Worm (Caenorhabditis elegans) whole organism, young adult: ENCODE measurements around the gene cyn-17.

Source experiments
- F22D6.2 ChIP-seq: sonication (generic microtip); optimal IDR thresholded peaks from 2 replicates; lab custom pipeline; 2016; ENCODE audit warnings: mild to moderate bottlenecking, missing genetic modification characterization, missing compliant biosample characterization
- F33H1.4 ChIP-seq: fragments of 200-800 bp; sonication (Bioruptor generic); IDR thresholded peaks from 2 replicates; pipeline ENCODE4 v1.3.6; 2022; ENCODE audit warnings: missing genetic modification reagents, missing genetic modification characterization, missing compliant biosample characterization
- F37B4.10 ChIP-seq: fragments of 200-800 bp; sonication (Bioruptor generic); IDR thresholded peaks from 2 replicates; pipeline ENCODE4 v1.3.6; 2022; ENCODE audit warnings: missing genetic modification characterization, missing compliant biosample characterization
- F55B11.4 ChIP-seq: sonication (generic microtip); optimal IDR thresholded peaks from 2 replicates; lab custom pipeline; 2016; ENCODE audit warnings: missing compliant biosample characterization, missing genetic modification characterization, borderline replicate concordance; ENCODE audit not compliant: insufficient read depth
- K11D2.4 ChIP-seq: fragments of 200-800 bp; sonication (Bioruptor generic); IDR thresholded peaks from 2 replicates; pipeline ENCODE4 v1.3.6; 2022; ENCODE audit warnings: missing genetic modification reagents, missing genetic modification characterization, missing compliant biosample characterization
- K12H6.12 ChIP-seq: fragments of 200-800 bp; sonication (Bioruptor generic); optimal IDR thresholded peaks from 2 replicates; lab custom pipeline; 2018; ENCODE audit warnings: mild to moderate bottlenecking, missing genetic modification characterization, missing compliant biosample characterization
- T07F8.4 ChIP-seq: sonication (generic microtip); optimal IDR thresholded peaks from 2 replicates; lab custom pipeline; 2016; ENCODE audit warnings: mild to moderate bottlenecking, missing genetic modification characterization, moderate library complexity, missing compliant biosample characterization
- Y56A3A.18 ChIP-seq: fragments of 200-800 bp; sonication (Bioruptor generic); IDR thresholded peaks from 2 replicates; pipeline ENCODE4 v1.3.6; 2022; ENCODE audit warnings: missing genetic modification reagents, missing genetic modification characterization, missing compliant biosample characterization
- akir-1 ChIP-seq: fragments of 200-800 bp; sonication (Bioruptor generic); optimal IDR thresholded peaks from 2 replicates; lab custom pipeline; 2018; ENCODE audit warnings: mild to moderate bottlenecking, missing genetic modification characterization, moderate library complexity, missing compliant biosample characterization
- ama-1 ChIP-seq, 3 experiments: fragments of 150-350 bp in 1 of 3; sonication (generic microtip) in 2 of 3; optimal IDR thresholded peaks; 2 replicates each; lab custom pipeline; 2014 to 2018; ENCODE audit warnings: missing biosample characterization in 2 of 3, missing genetic modification characterization in 2 of 3, missing genetic modification reagents in 2 of 3
- bed-1 ChIP-seq: fragments of 200-800 bp; sonication (Bioruptor generic); IDR thresholded peaks from 2 replicates; pipeline ENCODE4 v1.3.6; 2022; ENCODE audit warnings: missing genetic modification reagents, missing genetic modification characterization, missing compliant biosample characterization
- cebp-1 ChIP-seq, 2 experiments: fragments of 200-800 bp in 1 of 2; sonication (Bioruptor generic) in 1 of 2; sonication (generic microtip) in 1 of 2; IDR thresholded peaks in 1 of 2; optimal IDR thresholded peaks in 1 of 2; 2 replicates each; pipeline versions ENCODE4 v1.3.6 to Lab custom; 2017 to 2022; ENCODE audit warnings: missing compliant biosample characterization in 2 of 2, missing genetic modification characterization in 2 of 2, mild to moderate bottlenecking in 1 of 2, missing genetic modification reagents in 1 of 2, moderate library complexity in 1 of 2
- ceh-100 ChIP-seq: fragments of 200-800 bp; sonication (Bioruptor generic); IDR thresholded peaks from 2 replicates; pipeline ENCODE4 v1.3.6; 2022; ENCODE audit warnings: missing genetic modification reagents, missing genetic modification characterization, missing compliant biosample characterization
- ceh-91 ChIP-seq: fragments of 200-800 bp; sonication (Bioruptor generic); IDR thresholded peaks from 2 replicates; pipeline ENCODE4 v1.3.6; 2022; ENCODE audit warnings: missing genetic modification reagents, missing genetic modification characterization, missing compliant biosample characterization
- chd-7 ChIP-seq: sonication (generic microtip); optimal IDR thresholded peaks from 2 replicates; lab custom pipeline; 2016; ENCODE audit warnings: mild to moderate bottlenecking, missing genetic modification characterization, moderate library complexity, missing compliant biosample characterization
- die-1 ChIP-seq: sonication (generic microtip); optimal IDR thresholded peaks from 2 replicates; lab custom pipeline; 2016; ENCODE audit warnings: missing genotype, mild to moderate bottlenecking, missing genetic modification characterization, missing compliant biosample characterization
- dox-1 ChIP-seq: fragments of 200-800 bp; sonication (Bioruptor generic); IDR thresholded peaks from 2 replicates; pipeline ENCODE4 v1.3.6; 2022; ENCODE audit warnings: missing genetic modification reagents, missing genetic modification characterization, missing compliant biosample characterization
- dpff-1 ChIP-seq: sonication (generic microtip); optimal IDR thresholded peaks from 2 replicates; lab custom pipeline; 2017; ENCODE audit warnings: mild to moderate bottlenecking, missing genetic modification characterization, missing compliant biosample characterization
- efl-1 ChIP-seq: fragments of 150-350 bp; optimal IDR thresholded peaks from 2 replicates; lab custom pipeline; 2014; ENCODE audit warnings: missing biosample characterization, missing genetic modification reagents, missing genetic modification characterization
- ekl-4 ChIP-seq: fragments of 200-800 bp; sonication (Bioruptor generic); IDR thresholded peaks from 2 replicates; pipeline ENCODE4 v1.3.6; 2022; ENCODE audit warnings: missing genetic modification reagents, missing genetic modification characterization, missing compliant biosample characterization
- fkh-3 ChIP-seq: sonication (generic microtip); optimal IDR thresholded peaks from 2 replicates; lab custom pipeline; 2016; ENCODE audit warnings: mild to moderate bottlenecking, missing genetic modification characterization, missing compliant biosample characterization
- gei-17 ChIP-seq: fragments of 200-800 bp; sonication (Bioruptor generic); optimal IDR thresholded peaks from 2 replicates; lab custom pipeline; 2018; ENCODE audit warnings: mild to moderate bottlenecking, missing genetic modification characterization, missing compliant biosample characterization
- him-1 ChIP-seq: sonication (generic microtip); optimal IDR thresholded peaks from 2 replicates; lab custom pipeline; 2016; ENCODE audit warnings: missing genotype, missing genetic modification reagents, missing genetic modification characterization, missing compliant biosample characterization
- hlh-26 ChIP-seq: fragments of 200-800 bp; sonication (Bioruptor generic); conservative IDR thresholded peaks from 2 replicates; pipeline ENCODE4 v1.3.6; 2022; ENCODE audit warnings: missing genetic modification reagents, missing genetic modification characterization, missing compliant biosample characterization
- lin-40 ChIP-seq: sonication (generic microtip); optimal IDR thresholded peaks from 2 replicates; lab custom pipeline; 2016; ENCODE audit warnings: missing genetic modification characterization, mild to moderate bottlenecking, missing compliant biosample characterization, missing genotype, missing genetic modification reagents
- lin-54 ChIP-seq: fragments of 200-800 bp; sonication (Bioruptor generic); optimal IDR thresholded peaks from 2 replicates; lab custom pipeline; 2018; ENCODE audit warnings: mild to moderate bottlenecking, missing genetic modification characterization, missing compliant biosample characterization
- lsl-1 ChIP-seq: fragments of 200-800 bp; sonication (Bioruptor generic); optimal IDR thresholded peaks from 2 replicates; lab custom pipeline; 2018; ENCODE audit warnings: mild to moderate bottlenecking, missing genetic modification characterization, moderate library complexity, missing compliant biosample characterization
- madf-3 ChIP-seq: fragments of 200-800 bp; sonication (Bioruptor generic); IDR thresholded peaks from 2 replicates; pipeline ENCODE4 v1.3.6; 2022; ENCODE audit warnings: missing genetic modification reagents, missing genetic modification characterization, missing compliant biosample characterization
- madf-6 ChIP-seq: fragments of 200-800 bp; sonication (Bioruptor generic); IDR thresholded peaks from 2 replicates; pipeline ENCODE4 v1.3.6; 2022; ENCODE audit warnings: missing genetic modification reagents, missing genetic modification characterization, missing compliant biosample characterization
- nfya-2 ChIP-seq: fragments of 200-800 bp; sonication (Bioruptor generic); IDR thresholded peaks from 2 replicates; pipeline ENCODE4 v1.3.6; 2022; ENCODE audit warnings: missing genetic modification reagents, missing genetic modification characterization, missing compliant biosample characterization
- nhr-27 ChIP-seq: fragments of 200-800 bp; sonication (Bioruptor generic); optimal IDR thresholded peaks from 2 replicates; lab custom pipeline; 2018; ENCODE audit warnings: mild to moderate bottlenecking, missing genetic modification characterization, moderate library complexity, missing compliant biosample characterization
- nhr-80 ChIP-seq: sonication (generic microtip); optimal IDR thresholded peaks from 2 replicates; lab custom pipeline; 2016; ENCODE audit warnings: missing genetic modification characterization, missing compliant biosample characterization
- pbrm-1 ChIP-seq: fragments of 200-800 bp; sonication (Bioruptor generic); IDR thresholded peaks from 2 replicates; pipeline ENCODE4 v1.3.6; 2022; ENCODE audit warnings: missing genetic modification reagents, missing genetic modification characterization, missing compliant biosample characterization
- rpc-1 ChIP-seq, 2 experiments: fragments of 150-350 bp in 1 of 2; sonication (generic microtip) in 1 of 2; optimal IDR thresholded peaks; 2 replicates each; lab custom pipeline; 2014 to 2018; ENCODE audit warnings: missing biosample characterization in 1 of 2, missing genetic modification characterization in 1 of 2, missing genetic modification reagents in 1 of 2, missing genotype in 1 of 2
- somi-1 ChIP-seq: fragments of 200-800 bp; sonication (Bioruptor generic); optimal IDR thresholded peaks from 2 replicates; lab custom pipeline; 2018; ENCODE audit warnings: mild to moderate bottlenecking, missing genetic modification characterization, missing compliant biosample characterization
- tbp1 ChIP-seq: fragments of 200-800 bp; sonication (Bioruptor generic); optimal IDR thresholded peaks from 2 replicates; lab custom pipeline; 2018; ENCODE audit warnings: mild to moderate bottlenecking, missing genetic modification characterization, missing compliant biosample characterization
- unc-62 ChIP-seq: fragments of 150-350 bp; optimal IDR thresholded peaks from 2 replicates; lab custom pipeline; 2014; ENCODE audit warnings: missing biosample characterization, missing genetic modification reagents, missing genetic modification characterization
- zim-3 ChIP-seq: sonication (generic microtip); optimal IDR thresholded peaks from 2 replicates; lab custom pipeline; 2017; ENCODE audit warnings: mild to moderate bottlenecking, missing genetic modification characterization, moderate library complexity, missing compliant biosample characterization
- ztf-18 ChIP-seq: sonication (generic microtip); optimal IDR thresholded peaks from 2 replicates; lab custom pipeline; 2016; ENCODE audit warnings: missing genotype, mild to moderate bottlenecking, missing genetic modification characterization, missing compliant biosample characterization
- ztf-26 ChIP-seq: sonication (generic microtip); optimal IDR thresholded peaks from 2 replicates; lab custom pipeline; 2017; ENCODE audit warnings: missing genetic modification characterization, missing compliant biosample characterization

The cyn-17 gene

ce11 chrV:5822968-5823367 lies 23.5 kb downstream of the cyn-17 start:
- peak; percentile 61; the same call in 1 of the 2 replicates for TF ChIP-seq cebp-1 (GFP tag; IDR thresholded peaks at IDR 0.05; lab: Robert Waterston, UW)
- TF ChIP-seq cebp-1 (tag; optimal IDR thresholded peaks at IDR 0.05; lab: Kevin White, UChicago): peak; percentile 87
- no peak for TF ChIP-seq bed-1 (GFP tag; lab: Robert Waterston, UW)
- no peak for TF ChIP-seq ceh-100
- TF ChIP-seq zim-3 (tag; lab: Kevin White, UChicago): no peak
- peak; percentile 14 for TF ChIP-seq die-1 (tag; lab: Kevin White, UChicago)
- TF ChIP-seq lin-40 (tag; lab: Kevin White, UChicago): peak; percentile 70
- 0 out of 2 replicates have a peak, but pooled peaks have one; percentile 16 for TF ChIP-seq dox-1 (GFP tag; lab: Robert Waterston, UW)
- peak; percentile 62 for TF ChIP-seq ztf-26 (tag; lab: Kevin White, UChicago)
- TF ChIP-seq K11D2.4 (GFP tag; lab: Robert Waterston, UW): 0 out of 2 replicates have a peak, but pooled peaks have one; percentile 32
- TF ChIP-seq somi-1 (GFP tag; lab: Kevin White, UChicago): peak; percentile 67
- peak; percentile 85 for TF ChIP-seq nhr-80 (tag; lab: Kevin White, UChicago)

DNA sequence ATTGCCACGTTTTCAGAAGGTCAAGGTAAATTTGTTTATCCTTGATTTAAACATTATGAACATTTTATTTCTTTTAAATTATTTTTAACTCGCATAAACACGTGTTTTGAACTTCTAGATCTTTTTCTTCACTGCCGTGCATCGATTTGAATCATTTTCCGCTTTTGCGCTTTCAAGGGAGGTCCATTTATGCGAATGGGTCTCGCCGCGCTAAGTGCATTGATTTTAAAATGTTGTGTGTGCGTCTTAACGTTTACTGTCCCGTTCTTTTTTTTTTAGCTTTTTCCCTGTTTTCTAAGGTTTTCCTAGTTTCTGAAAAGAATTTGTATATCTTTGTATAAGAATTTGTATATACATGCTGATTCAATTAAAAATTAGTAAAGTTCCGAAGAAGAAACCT lies 26.0 kb downstream of the cyn-17 start:
- TF ChIP-seq K12H6.12 (tag; lab: Kevin White, UChicago): no peak
- peak; percentile 19 for TF ChIP-seq efl-1 (GFP tag; lab: Kevin White, UChicago)
- no peak for TF ChIP-seq ama-1 (optimal IDR thresholded peaks at IDR 0.05; lab: Kevin White, UChicago)
- TF ChIP-seq ama-1 (GFP tag; optimal IDR thresholded peaks at IDR 0.05; lab: Kevin White, UChicago): no peak
- TF ChIP-seq lin-40 (tag; lab: Kevin White, UChicago): no peak
- no peak for TF ChIP-seq unc-62
- TF ChIP-seq nhr-80 (tag; lab: Kevin White, UChicago): no peak
- TF ChIP-seq gei-17: no peak
- TF ChIP-seq F22D6.2: no peak
- TF ChIP-seq dpff-1 (tag; lab: Kevin White, UChicago): no peak
- TF ChIP-seq rpc-1 (optimal IDR thresholded peaks at IDR 0.05; lab: Kevin White, UChicago): no peak
- TF ChIP-seq rpc-1 (tag; optimal IDR thresholded peaks at IDR 0.05; lab: Kevin White, UChicago): no peak
- TF ChIP-seq hlh-26: no peak
- TF ChIP-seq somi-1 (GFP tag; lab: Kevin White, UChicago): no peak
- TF ChIP-seq pbrm-1: no peak
- no peak for TF ChIP-seq nhr-27 (tag; lab: Kevin White, UChicago)
- no peak for TF ChIP-seq him-1 (tag; lab: Kevin White, UChicago)
- TF ChIP-seq tbp1: no peak
- peak; percentile 74 for TF ChIP-seq F33H1.4
- TF ChIP-seq ceh-91: 0 out of 2 replicates have a peak, but pooled peaks have one; percentile 37
- no peak for TF ChIP-seq chd-7 (tag; lab: Kevin White, UChicago)
- no peak for TF ChIP-seq T07F8.4 (tag; lab: Kevin White, UChicago)
- TF ChIP-seq lsl-1 (GFP tag; lab: Kevin White, UChicago): peak; percentile 55
- no peak for TF ChIP-seq ztf-18 (tag; lab: Kevin White, UChicago)
- TF ChIP-seq akir-1 (GFP tag; lab: Kevin White, UChicago): no peak
- 0 out of 2 replicates have a peak, but pooled peaks have one; percentile 10 for TF ChIP-seq madf-6 (GFP tag; lab: Robert Waterston, UW)
- TF ChIP-seq F55B11.4 (tag; lab: Kevin White, UChicago): no peak
- no peak for TF ChIP-seq nfya-2 (GFP tag; lab: Robert Waterston, UW)

DNA sequence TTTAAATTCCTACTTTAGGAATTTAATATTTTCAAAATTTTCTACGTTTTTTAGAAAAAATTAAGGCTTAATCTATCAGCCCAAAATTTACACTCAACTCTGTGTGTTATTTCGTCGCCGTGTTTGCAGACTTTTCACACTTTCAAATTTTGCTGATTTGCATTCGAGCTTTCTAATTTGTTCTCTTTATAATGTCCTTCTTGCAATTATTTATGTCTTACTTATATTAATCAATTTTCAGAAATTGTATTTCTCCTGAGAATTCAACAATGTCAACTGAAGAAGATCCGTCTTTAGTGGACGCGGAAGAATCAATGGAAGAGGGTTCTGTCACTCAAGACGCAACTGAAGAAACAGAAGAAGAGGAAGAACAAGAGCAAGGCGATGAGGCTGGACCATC lies 27.1 kb downstream of the cyn-17 start, which contains the start of gene let-418:
let-418 (plus strand) TSS at position 242 of the 400 bp plus-strand sequence.
- TF ChIP-seq Y56A3A.18 (no peak), fkh-3 (tag; lab: Kevin White, UChicago) (no peak), nhr-80 (tag; lab: Kevin White, UChicago) (no peak), lin-54 (GFP tag; lab: Kevin White, UChicago) (no peak), madf-3 (GFP tag; lab: Robert Waterston, UW) (no peak), F37B4.10 (no peak), ekl-4 (GFP tag; lab: Robert Waterston, UW) (no peak)
- TF ChIP-seq, all 124 proteins: peak for 0
